Fruit fly (Drosophila melanogaster) whole organism, prepupa: ENCODE measurements around the gene CG43093.

Experiments used
- Blimp-1 ChIP-seq: fragments of 200-800 bp; sonication (Bioruptor generic); optimal IDR thresholded peaks from 3 replicates; lab custom pipeline; 2017; ENCODE audit warnings: missing biosample characterization, missing genetic modification characterization, mild to moderate bottlenecking, moderate library complexity, missing genetic modification reagents
- CG10631 ChIP-seq: fragments of 200-800 bp; sonication (Bioruptor generic); optimal IDR thresholded peaks from 2 replicates; lab custom pipeline; 2016; ENCODE audit warnings: missing biosample characterization, missing genetic modification characterization
- CG10669 ChIP-seq: fragments of 200-800 bp; sonication (Bioruptor generic); optimal IDR thresholded peaks from 3 replicates; lab custom pipeline; 2018; ENCODE audit warnings: missing biosample characterization, mild to moderate bottlenecking, missing genetic modification characterization, moderate library complexity
- CG11902 ChIP-seq: fragments of 200-800 bp; sonication (Bioruptor generic); optimal IDR thresholded peaks from 3 replicates; lab custom pipeline; 2016; ENCODE audit warnings: missing biosample characterization, missing genetic modification characterization
- CG16779 ChIP-seq: fragments of 200-800 bp; sonication (Bioruptor generic); optimal IDR thresholded peaks from 3 replicates; lab custom pipeline; 2017; ENCODE audit warnings: missing biosample characterization, mild to moderate bottlenecking, missing genetic modification characterization
- CG3032 ChIP-seq: fragments of 200-800 bp; optimal IDR thresholded peaks from 2 replicates; lab custom pipeline; 2019; ENCODE audit warnings: missing biosample characterization, mild to moderate bottlenecking, missing genetic modification characterization, moderate library complexity
- CG31627 ChIP-seq: fragments of 200-800 bp; sonication (Bioruptor generic); optimal IDR thresholded peaks from 3 replicates; lab custom pipeline; 2016; ENCODE audit warnings: missing biosample characterization, missing genetic modification characterization
- CG32006 ChIP-seq: fragments of 200-800 bp; sonication (Bioruptor generic); optimal IDR thresholded peaks from 3 replicates; lab custom pipeline; 2017; ENCODE audit warnings: missing biosample characterization, mild to moderate bottlenecking, missing genetic modification characterization
- CG3919 ChIP-seq: fragments of 200-800 bp; sonication (Bioruptor generic); optimal IDR thresholded peaks from 3 replicates; lab custom pipeline; 2016; ENCODE audit warnings: missing biosample characterization, missing genetic modification characterization
- CG6163 ChIP-seq: fragments of 200-800 bp; sonication (Bioruptor generic); IDR thresholded peaks from 3 replicates; pipeline ENCODE4 v1.3.6; 2022; ENCODE audit warnings: missing biosample characterization, missing genetic modification characterization
- CG6276 ChIP-seq: fragments of 200-800 bp; sonication (Bioruptor generic); optimal IDR thresholded peaks from 2 replicates; lab custom pipeline; 2017; ENCODE audit warnings: missing biosample characterization, mild to moderate bottlenecking, missing genetic modification characterization
- CG6792 ChIP-seq: fragments of 200-800 bp; sonication (Bioruptor generic); optimal IDR thresholded peaks from 3 replicates; lab custom pipeline; 2016; ENCODE audit warnings: missing biosample characterization, missing genetic modification characterization
- CG6808 ChIP-seq: fragments of 200-800 bp; sonication (Bioruptor generic); optimal IDR thresholded peaks from 3 replicates; lab custom pipeline; 2017; ENCODE audit warnings: missing biosample characterization, missing genetic modification characterization, mild to moderate bottlenecking, moderate library complexity, missing genetic modification reagents
- CG6854 ChIP-seq: fragments of 200-800 bp; sonication (Bioruptor generic); optimal IDR thresholded peaks from 2 replicates; lab custom pipeline; 2017; ENCODE audit warnings: missing biosample characterization, mild to moderate bottlenecking, missing genetic modification characterization
- CG7368 ChIP-seq: fragments of 200-800 bp; sonication (Bioruptor generic); optimal IDR thresholded peaks from 3 replicates; lab custom pipeline; 2016; ENCODE audit warnings: missing biosample characterization, missing genetic modification characterization
- CG8319 ChIP-seq: fragments of 200-800 bp; sonication (Bioruptor generic); optimal IDR thresholded peaks from 3 replicates; lab custom pipeline; 2016; ENCODE audit warnings: missing biosample characterization, missing genetic modification characterization
- CG8632 ChIP-seq: fragments of 200-800 bp; sonication (Bioruptor generic); optimal IDR thresholded peaks from 3 replicates; lab custom pipeline; 2016; ENCODE audit warnings: missing biosample characterization, missing genetic modification characterization
- CG9139 ChIP-seq: fragments of 200-800 bp; sonication (Bioruptor generic); optimal IDR thresholded peaks from 3 replicates; lab custom pipeline; 2017; ENCODE audit warnings: missing biosample characterization, mild to moderate bottlenecking, missing genetic modification characterization
- Eip78C ChIP-seq: fragments of 200-800 bp; sonication (Bioruptor generic); peaks from one replicate; lab custom pipeline; 2016; ENCODE audit warnings: missing biosample characterization, missing genetic modification characterization
- Eip93F ChIP-seq: fragments of 200-800 bp; sonication (Bioruptor generic); optimal IDR thresholded peaks from 2 replicates; lab custom pipeline; 2016; ENCODE audit warnings: missing biosample characterization, mild to moderate bottlenecking, missing genetic modification characterization
- Ets21C ChIP-seq: fragments of 200-800 bp; sonication (Bioruptor generic); optimal IDR thresholded peaks from 3 replicates; lab custom pipeline; 2016; ENCODE audit warnings: missing biosample characterization, missing genetic modification characterization
- Ets96B ChIP-seq: fragments of 200-800 bp; optimal IDR thresholded peaks from 2 replicates; lab custom pipeline; 2019; ENCODE audit warnings: missing biosample characterization, mild to moderate bottlenecking, missing genetic modification characterization, moderate library complexity
- Gug ChIP-seq: fragments of 200-800 bp; sonication (Bioruptor generic); IDR thresholded peaks from 2 replicates; pipeline ENCODE4 v1.3.6; 2022; ENCODE audit warnings: missing biosample characterization, missing genetic modification characterization
- Hr38 ChIP-seq: sonication (Bioruptor generic); optimal IDR thresholded peaks from 2 replicates; lab custom pipeline; 2016; ENCODE audit warnings: missing biosample characterization, missing genetic modification characterization
- Hr39 ChIP-seq: fragments of 200-800 bp; sonication (Bioruptor generic); optimal IDR thresholded peaks from 2 replicates; lab custom pipeline; 2016; ENCODE audit warnings: missing biosample characterization, missing genetic modification characterization
- Hr4 ChIP-seq: fragments of 200-800 bp; sonication (Bioruptor generic); optimal IDR thresholded peaks from 3 replicates; lab custom pipeline; 2016; ENCODE audit warnings: missing biosample characterization, missing genetic modification characterization
- Lpt ChIP-seq: fragments of 200-800 bp; sonication (Bioruptor generic); optimal IDR thresholded peaks from 3 replicates; lab custom pipeline; 2016; ENCODE audit warnings: missing biosample characterization, missing genetic modification characterization
- OdsH ChIP-seq: fragments of 200-800 bp; sonication (Bioruptor generic); optimal IDR thresholded peaks from 3 replicates; lab custom pipeline; 2016; ENCODE audit warnings: missing biosample characterization, missing genetic modification characterization
- Smox ChIP-seq: fragments of 200-800 bp; sonication (Bioruptor generic); optimal IDR thresholded peaks from 3 replicates; lab custom pipeline; 2016; ENCODE audit warnings: missing biosample characterization, missing genetic modification characterization
- Sox14 ChIP-seq: fragments of 200-800 bp; sonication (Bioruptor generic); optimal IDR thresholded peaks from 3 replicates; lab custom pipeline; 2016; ENCODE audit warnings: missing biosample characterization, missing genetic modification characterization
- Sox15 ChIP-seq: fragments of 200-800 bp; sonication (Bioruptor generic); optimal IDR thresholded peaks from 3 replicates; lab custom pipeline; 2016; ENCODE audit warnings: missing biosample characterization, missing genetic modification characterization
- achi ChIP-seq: fragments of 200-800 bp; sonication (Bioruptor generic); optimal IDR thresholded peaks from 3 replicates; lab custom pipeline; 2016; ENCODE audit warnings: missing biosample characterization, missing genetic modification characterization
- acj6 ChIP-seq: fragments of 200-800 bp; sonication (Bioruptor generic); optimal IDR thresholded peaks from 3 replicates; lab custom pipeline; 2016; ENCODE audit warnings: missing biosample characterization, missing genetic modification characterization
- cyc ChIP-seq: fragments of 200-800 bp; sonication (Bioruptor generic); optimal IDR thresholded peaks from 3 replicates; lab custom pipeline; 2016; ENCODE audit warnings: missing biosample characterization, missing genetic modification characterization
- dac ChIP-seq: fragments of 200-800 bp; sonication (Bioruptor generic); optimal IDR thresholded peaks from 2 replicates; lab custom pipeline; 2017; ENCODE audit warnings: missing biosample characterization, mild to moderate bottlenecking, missing genetic modification characterization
- dsx ChIP-seq: fragments of 200-800 bp; optimal IDR thresholded peaks from 3 replicates; lab custom pipeline; 2019; ENCODE audit warnings: missing biosample characterization, mild to moderate bottlenecking, missing genetic modification characterization, moderate library complexity; ENCODE audit not compliant: poor library complexity, severe bottlenecking
- eg ChIP-seq: fragments of 200-800 bp; sonication (Bioruptor generic); IDR thresholded peaks from 3 replicates; pipeline ENCODE4 v1.3.6; 2022; ENCODE audit warnings: missing biosample characterization, missing genetic modification characterization
- esn ChIP-seq: fragments of 200-800 bp; sonication (Bioruptor generic); optimal IDR thresholded peaks from 2 replicates; lab custom pipeline; 2016; ENCODE audit warnings: missing biosample characterization, mild to moderate bottlenecking, missing genetic modification characterization, moderate library complexity
- fd85E ChIP-seq: fragments of 200-800 bp; sonication (Bioruptor generic); optimal IDR thresholded peaks from 3 replicates; lab custom pipeline; 2016; ENCODE audit warnings: missing biosample characterization, missing genetic modification characterization
- lz ChIP-seq: fragments of 200-800 bp; sonication (Bioruptor generic); optimal IDR thresholded peaks from 3 replicates; lab custom pipeline; 2016; ENCODE audit warnings: missing biosample characterization, missing genetic modification characterization
- net ChIP-seq: fragments of 200-800 bp; sonication (Bioruptor generic); optimal IDR thresholded peaks from 3 replicates; lab custom pipeline; 2016; ENCODE audit warnings: missing biosample characterization, missing genetic modification characterization
- pdm3 ChIP-seq: fragments of 200-800 bp; sonication (Bioruptor generic); optimal IDR thresholded peaks from 3 replicates; lab custom pipeline; 2016; ENCODE audit warnings: missing biosample characterization, missing genetic modification characterization
- spab ChIP-seq: fragments of 200-800 bp; sonication (Bioruptor generic); optimal IDR thresholded peaks from 2 replicates; lab custom pipeline; 2017; ENCODE audit warnings: missing biosample characterization, mild to moderate bottlenecking, missing genetic modification characterization, missing genetic modification reagents
- svp ChIP-seq: fragments of 200-800 bp; sonication (Bioruptor generic); peaks from one replicate; lab custom pipeline; 2016; ENCODE audit warnings: missing biosample characterization, missing genetic modification characterization
- vri ChIP-seq: fragments of 200-800 bp; sonication (Bioruptor generic); optimal IDR thresholded peaks from 3 replicates; lab custom pipeline; 2016; ENCODE audit warnings: missing biosample characterization, mild to moderate bottlenecking, missing genetic modification characterization

The CG43093 gene

DNA sequence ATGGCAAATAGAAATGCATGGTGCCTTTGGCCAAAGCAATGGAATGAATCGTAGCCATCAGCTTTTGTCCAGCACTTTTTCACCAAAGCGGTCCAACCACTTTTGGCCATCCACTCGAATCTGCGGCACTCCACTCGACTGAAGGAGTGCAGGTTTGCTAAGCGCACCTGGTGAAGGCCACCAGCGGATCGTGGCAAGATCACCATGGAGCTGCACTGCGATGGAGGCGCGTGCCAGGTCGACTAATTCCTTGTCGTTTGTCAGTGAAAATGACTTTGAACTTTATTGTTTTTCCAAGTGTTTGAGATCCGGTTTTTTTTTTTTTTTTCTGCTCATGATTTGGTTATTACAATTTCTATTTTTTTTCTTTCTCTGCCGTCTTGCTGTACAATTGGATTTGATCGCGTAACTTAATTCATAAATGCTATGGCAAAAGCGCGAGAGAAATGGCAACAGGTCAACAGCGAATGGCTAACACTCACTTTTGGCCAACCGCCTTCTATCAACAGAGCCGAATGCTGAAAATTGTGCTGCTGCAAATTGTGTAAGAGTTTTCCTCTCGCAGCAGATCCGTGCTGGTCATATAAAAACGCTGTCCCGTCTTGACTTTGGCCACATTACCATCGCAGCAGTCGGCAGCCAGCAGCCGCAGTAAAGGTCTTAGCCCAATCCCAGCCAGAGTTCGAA is 33.7 kb upstream of the CG43093 start, which contains the start of gene CG7031:
CG7031 (plus strand) TSS at position 637 of the 687 bp plus-strand sequence.
- TF ChIP-seq Smox (GFP tag; lab: Kevin White, UChicago) (no peak), CG6854 (no peak), esn (no peak), CG6808 (GFP tag; lab: Kevin White, UChicago) (no peak), net (no peak), CG9139 (GFP tag; lab: Kevin White, UChicago) (no peak), vri (GFP tag; lab: Kevin White, UChicago) (no peak), Sox15 (no peak), CG8632 (GFP tag; lab: Kevin White, UChicago) (no peak), CG3032 (tag; lab: Kevin White, UChicago) (no peak), OdsH (no peak), CG7368 (GFP tag; lab: Kevin White, UChicago) (no peak), lz (GFP tag; lab: Kevin White, UChicago) (no peak), Hr39 (GFP tag; lab: Kevin White, UChicago) (no peak), pdm3 (GFP tag; lab: Kevin White, UChicago) (no peak), dsx (no peak), CG6792 (no peak), spab (GFP tag; lab: Kevin White, UChicago) (no peak), Blimp-1 (GFP tag; lab: Kevin White, UChicago) (no peak), eg (GFP tag; lab: Robert Waterston, UW) (peak; percentile 39; the same call in 1 of the 3 replicates), CG6276 (GFP tag; lab: Kevin White, UChicago) (no peak), achi (no peak), Lpt (peak; percentile 7), CG31627 (no peak), fd85E (GFP tag; lab: Kevin White, UChicago) (no peak), Ets21C (no peak), CG10631 (no peak), acj6 (no peak), CG8319 (no peak), Eip93F (GFP tag; lab: Kevin White, UChicago) (no peak), CG11902 (GFP tag; lab: Kevin White, UChicago) (no peak), CG3919 (GFP tag; lab: Kevin White, UChicago) (no peak), CG6163 (GFP tag; lab: Robert Waterston, UW) (0 out of 3 replicates have a peak, but pooled peaks have one; percentile 30), Eip78C (peak; percentile 58), CG32006 (GFP tag; lab: Kevin White, UChicago) (peak; percentile 15), CG10669 (GFP tag; lab: Kevin White, UChicago) (no peak), Hr4 (peak; percentile 51)

DNA sequence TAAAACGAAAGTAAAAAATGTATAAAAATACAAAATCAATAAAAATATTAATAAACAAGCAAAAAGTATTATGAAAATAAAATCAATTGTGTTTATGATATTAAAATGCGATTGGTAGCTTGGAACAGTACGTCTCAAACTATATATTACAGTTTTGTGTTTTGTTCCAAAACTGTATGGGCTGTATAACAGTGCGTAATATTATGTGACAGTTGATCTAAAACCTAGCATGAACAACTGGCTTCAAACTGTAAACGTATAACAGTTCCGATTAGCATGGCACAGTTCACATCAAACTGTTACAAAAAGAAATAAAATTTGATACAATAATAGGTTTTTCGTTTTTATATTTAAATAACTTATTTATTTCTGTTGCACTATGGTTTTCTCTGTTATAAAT is 23.8 kb upstream of the CG43093 start:
- TF ChIP-seq CG6854 (no peak), Hr4 (no peak), fd85E (GFP tag; lab: Kevin White, UChicago) (no peak), CG10669 (GFP tag; lab: Kevin White, UChicago) (no peak), svp (GFP tag; lab: Kevin White, UChicago) (peak; percentile 27)

DNA sequence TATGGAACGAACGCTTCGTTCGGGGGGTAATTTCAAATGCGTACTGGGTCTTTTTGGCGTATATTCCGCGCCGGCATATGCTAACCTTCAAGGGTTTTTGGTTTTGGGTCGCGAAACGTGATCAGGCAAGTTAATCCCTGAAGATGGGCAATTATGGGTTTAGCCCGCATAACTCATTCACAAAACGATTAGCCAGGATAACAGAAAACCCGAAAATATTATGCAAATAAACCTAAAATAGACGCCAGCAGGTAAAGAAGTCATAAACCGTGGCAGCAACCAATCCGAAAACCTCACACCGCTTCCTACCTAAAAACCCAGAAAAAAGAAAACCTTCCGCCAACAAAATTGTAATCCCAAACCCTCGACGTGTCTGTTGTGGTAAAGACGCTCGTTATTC is 19.0 kb upstream of the CG43093 start:
- TF ChIP-seq OdsH (no peak), dac (no peak), CG16779 (tag; lab: Kevin White, UChicago) (no peak), Hr39 (GFP tag; lab: Kevin White, UChicago) (no peak), Sox14 (no peak), Ets96B (tag; lab: Kevin White, UChicago) (no peak), cyc (GFP tag; lab: Kevin White, UChicago) (no peak), acj6 (no peak), CG32006 (GFP tag; lab: Kevin White, UChicago) (no peak), Hr38 (GFP tag; lab: Kevin White, UChicago) (no peak), CG3032 (tag; lab: Kevin White, UChicago) (no peak), CG7368 (GFP tag; lab: Kevin White, UChicago) (no peak), CG10631 (no peak), CG6792 (no peak), Gug (no peak)
